Fruit fly (Drosophila melanogaster): ENCODE measurements around the gene CG5966.

Gene CG5966

DNA sequence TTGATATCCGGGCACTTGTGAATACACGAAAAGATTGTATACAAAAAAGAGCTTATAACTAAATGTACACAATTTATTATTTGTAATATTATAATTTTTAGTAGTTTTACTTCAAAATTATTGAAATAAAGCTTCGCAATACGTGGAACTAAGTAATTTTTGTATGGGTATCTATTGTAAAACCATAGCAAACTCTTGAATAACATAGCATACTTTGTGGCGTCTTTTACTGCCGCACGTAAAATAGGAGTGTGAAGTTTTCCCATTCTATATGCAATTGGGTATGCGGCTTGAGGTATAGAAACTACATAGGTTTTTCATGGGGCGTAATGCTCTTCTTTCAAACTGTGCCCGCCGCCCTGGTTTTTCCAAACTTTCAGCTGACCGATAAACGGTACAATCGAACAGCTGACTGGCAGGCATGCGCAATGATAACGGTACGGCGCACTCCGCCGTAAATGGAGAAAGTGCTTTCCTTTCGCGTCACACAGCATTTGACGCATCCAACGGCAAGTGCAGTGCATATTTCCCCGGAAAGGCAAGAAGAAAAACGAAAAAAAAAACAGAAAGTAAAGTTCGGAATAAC lies 50.9 kb downstream of the CG5966 start, which contains the start of gene CG5937:
Gene CG5937 (plus strand): TSS at position 575 of the 586 bp plus-strand sequence.
- TF ChIP-seq pan (optimal IDR thresholded peaks at IDR 0.05) (no peak), CG8478 (optimal IDR thresholded peaks at IDR 0.05) (no peak), Dll (optimal IDR thresholded peaks at IDR 0.05) (no peak), EcR (GFP tag; optimal IDR thresholded peaks at IDR 0.05) (no peak), usp (GFP tag; optimal IDR thresholded peaks at IDR 0.05) (no peak)
